Worm (Caenorhabditis elegans): ENCODE results near the gene F37C12.10.

F37C12.10 gene

ce11 chrIII:7155631-7156030 lies 32.6 kb downstream of the F37C12.10 start (continued):
- TF ChIP-seq unc-62 (GFP tag; optimal IDR thresholded peaks at IDR 0.05 in 1 of 2): peak in 1 of 2 experiments; percentile 96
- TF ChIP-seq unc-62 (tag; optimal IDR thresholded peaks at IDR 0.05): no peak
- peak; percentile 97 for TF ChIP-seq ctbp-1 (GFP tag; IDR thresholded peaks at IDR 0.05)
- peak; percentile 39 for TF ChIP-seq nhr-6 (tag; optimal IDR thresholded peaks at IDR 0.05)
- peak; percentile 89 for TF ChIP-seq T26A8.4 (GFP tag; IDR thresholded peaks at IDR 0.05)
- TF ChIP-seq egl-43 (GFP tag; IDR thresholded peaks at IDR 0.05): peak; percentile 81
- TF ChIP-seq dmd-9 (GFP tag; IDR thresholded peaks at IDR 0.05): peak; percentile 64; the same call in 1 of the 2 replicates
- peak; percentile 82 for TF ChIP-seq jun-1 (tag; optimal IDR thresholded peaks at IDR 0.05)
- TF ChIP-seq R02D3.7 (tag; optimal IDR thresholded peaks at IDR 0.05): no peak
- TF ChIP-seq set-16 (GFP tag; IDR thresholded peaks at IDR 0.05): peak; percentile 67
- TF ChIP-seq nhr-11 (tag; optimal IDR thresholded peaks at IDR 0.05): peak; percentile 81
- TF ChIP-seq dmd-8 (GFP tag; IDR thresholded peaks at IDR 0.05): no peak
- peak; percentile 98 for TF ChIP-seq hlh-30 (tag; optimal IDR thresholded peaks at IDR 0.05; ENCODE audit: insufficient read depth)
- peak; percentile 95 for TF ChIP-seq lin-1 (GFP tag; IDR thresholded peaks at IDR 0.05)
- peak; percentile 80 for TF ChIP-seq F37D6.2 (tag; optimal IDR thresholded peaks at IDR 0.05)
- peak; percentile 78 for TF ChIP-seq pha-4 (GFP tag; IDR thresholded peaks at IDR 0.05)
- TF ChIP-seq pha-4 (tag; optimal IDR thresholded peaks at IDR 0.05): peak; percentile 96
- peak; percentile 39 for TF ChIP-seq pqm-1 (tag; optimal IDR thresholded peaks at IDR 0.05)
- TF ChIP-seq zip-11 (GFP tag; IDR thresholded peaks at IDR 0.05): no peak
- peak; percentile 86 for TF ChIP-seq ceh-20 (GFP tag; IDR thresholded peaks at IDR 0.05)
- peak; percentile 54 for TF ChIP-seq zfp-2 (tag; optimal IDR thresholded peaks at IDR 0.05)
- peak; percentile 60 for TF ChIP-seq arid-1 (GFP tag; conservative IDR thresholded peaks at IDR 0.05)
- TF ChIP-seq duxl-1 (tag; optimal IDR thresholded peaks at IDR 0.05; ENCODE audit: poor library complexity): peak; percentile 63
- peak; percentile 70; the same call in 1 of the 2 replicates for TF ChIP-seq nhr-42 (GFP tag; IDR thresholded peaks at IDR 0.05)
- TF ChIP-seq F44E2.7 (GFP tag; IDR thresholded peaks at IDR 0.05): no peak
- peak; percentile 54 for TF ChIP-seq nhr-76 (tag; optimal IDR thresholded peaks at IDR 0.05)
- TF ChIP-seq ama-1 (optimal IDR thresholded peaks at IDR 0.05): peak; percentile 90
- no peak for TF ChIP-seq egl-27 (tag; optimal IDR thresholded peaks at IDR 0.05)
- TF ChIP-seq nhr-102 (tag; optimal IDR thresholded peaks at IDR 0.05): peak; percentile 82
- TF ChIP-seq Y48G9A.11 (GFP tag; IDR thresholded peaks at IDR 0.05): no peak
- TF ChIP-seq dve-1 (tag; optimal IDR thresholded peaks at IDR 0.05; ENCODE audit: insufficient read depth): peak; percentile 92
- TF ChIP-seq tra-1 (GFP tag; IDR thresholded peaks at IDR 0.05): peak; percentile 63
- peak; percentile 82 for TF ChIP-seq php-3 (GFP tag; IDR thresholded peaks at IDR 0.05)
- peak; percentile 43 for TF ChIP-seq ceh-32 (tag; optimal IDR thresholded peaks at IDR 0.05; ENCODE audit: poor library complexity)
- TF ChIP-seq lin-39 (tag; optimal IDR thresholded peaks at IDR 0.05): no peak
- peak; percentile 95 for TF ChIP-seq hmg-1.1 (GFP tag; IDR thresholded peaks at IDR 0.05)
- TF ChIP-seq hif-1 (tag; optimal IDR thresholded peaks at IDR 0.05): peak; percentile 23 to 82
- no peak for TF ChIP-seq snpc-1.2 (GFP tag; IDR thresholded peaks at IDR 0.05)
- no peak for TF ChIP-seq nhr-41 (GFP tag; IDR thresholded peaks at IDR 0.05)
- TF ChIP-seq Y5F2A.4 (GFP tag; optimal IDR thresholded peaks at IDR 0.05): peak; percentile 26
- no peak for TF ChIP-seq mxl-2 (GFP tag; conservative IDR thresholded peaks at IDR 0.05)
- peak; percentile 93 for TF ChIP-seq nhr-48 (tag; optimal IDR thresholded peaks at IDR 0.05)
- TF ChIP-seq vab-7 (GFP tag; IDR thresholded peaks at IDR 0.05): no peak
- TF ChIP-seq mdl-1 (tag; optimal IDR thresholded peaks at IDR 0.05): peak; percentile 99
